Worm (Caenorhabditis elegans) whole organism, L4 larva: ENCODE results near the gene chil-13.

Source experiments
- F26F4.8 ChIP-seq: fragments of 200-800 bp; sonication (Bioruptor generic); conservative IDR thresholded peaks from 2 replicates; pipeline ENCODE4 v1.3.6; 2022; ENCODE audit warnings: missing genetic modification characterization, missing compliant biosample characterization
- aly-2 ChIP-seq: sonication (generic microtip); optimal IDR thresholded peaks from 2 replicates; lab custom pipeline; 2018; ENCODE audit warnings: missing biosample characterization, missing genetic modification characterization
- daf-8 ChIP-seq: fragments of 200-800 bp; sonication (Bioruptor generic); IDR thresholded peaks from 2 replicates; pipeline ENCODE4 v1.3.6; 2022; ENCODE audit warnings: missing genetic modification characterization, missing compliant biosample characterization
- egl-27 ChIP-seq: sonication (generic microtip); optimal IDR thresholded peaks from 3 replicates; lab custom pipeline; 2017; ENCODE audit warnings: missing biosample characterization, missing genetic modification reagents, missing genetic modification characterization
- lim-7 ChIP-seq: fragments of 200-800 bp; sonication (Bioruptor generic); IDR thresholded peaks from 2 replicates; pipeline ENCODE4 v1.3.6; 2022; ENCODE audit warnings: missing genetic modification characterization, missing compliant biosample characterization
- unc-39 ChIP-seq: sonication (generic microtip); optimal IDR thresholded peaks from 2 replicates; lab custom pipeline; 2017; ENCODE audit warnings: missing biosample characterization, missing genetic modification characterization
- vab-7 ChIP-seq: fragments of 200-800 bp; sonication (Bioruptor generic); IDR thresholded peaks from 2 replicates; pipeline ENCODE4 v1.3.6; 2022; ENCODE audit warnings: missing genetic modification reagents, missing genetic modification characterization, missing compliant biosample characterization
- zag-1 ChIP-seq: fragments of 150-350 bp; optimal IDR thresholded peaks from 2 replicates; lab custom pipeline; 2014; ENCODE audit warnings: missing biosample characterization, missing genetic modification characterization

- TF ChIP-seq unc-39 (tag; lab: Kevin White, UChicago) (no peak), vab-7 (GFP tag; lab: Robert Waterston, UW) (no peak), aly-2 (tag; lab: Kevin White, UChicago) (no peak), lim-7 (GFP tag; lab: Robert Waterston, UW) (no peak), daf-8 (GFP tag; lab: Robert Waterston, UW) (no peak), zag-1 (tag; lab: Kevin White, UChicago) (no peak), egl-27 (no peak), F26F4.8 (GFP tag; lab: Robert Waterston, UW) (no peak)
These were observed 39.7 kb downstream of the chil-13 start, which contains the start of the genes Y51B9A.14 and Y51B9A.8 for ce11 chrII:9398370-9398901.
